Worm (Caenorhabditis elegans): ENCODE results near the gene msrp-6.
"Not testable (repeated sequence)": the region's sequence is repeated elsewhere in the genome, so short reads cannot be mapped to it uniquely, and the experiment has no call there.

- TF ChIP-seq nhr-76 (tag; optimal IDR thresholded peaks at IDR 0.05); unc-120 (tag; optimal IDR thresholded peaks at IDR 0.05; ENCODE audit: poor library complexity, severe bottlenecking); ceh-43 (GFP tag; optimal IDR thresholded peaks at IDR 0.05); pha-4 (tag; optimal IDR thresholded peaks at IDR 0.05); lsy-2 (tag; optimal IDR thresholded peaks at IDR 0.05); mep-1 (tag; optimal IDR thresholded peaks at IDR 0.05); snpc-4 (tag; optimal IDR thresholded peaks at IDR 0.05); nhr-28 (tag; optimal IDR thresholded peaks at IDR 0.05); nhr-237 (tag; optimal IDR thresholded peaks at IDR 0.05): not testable (repeated sequence)
These were observed 20.3 kb downstream of the msrp-6 start, which contains the start of gene F22E5.8 for ce11 chrII:2639401-2640088.

Measured in whole organism, mixed stage, embryonic.